Fruit fly (Drosophila melanogaster): Measurements from ENCODE around the gene CG7341.

CG7341 gene

DNA sequence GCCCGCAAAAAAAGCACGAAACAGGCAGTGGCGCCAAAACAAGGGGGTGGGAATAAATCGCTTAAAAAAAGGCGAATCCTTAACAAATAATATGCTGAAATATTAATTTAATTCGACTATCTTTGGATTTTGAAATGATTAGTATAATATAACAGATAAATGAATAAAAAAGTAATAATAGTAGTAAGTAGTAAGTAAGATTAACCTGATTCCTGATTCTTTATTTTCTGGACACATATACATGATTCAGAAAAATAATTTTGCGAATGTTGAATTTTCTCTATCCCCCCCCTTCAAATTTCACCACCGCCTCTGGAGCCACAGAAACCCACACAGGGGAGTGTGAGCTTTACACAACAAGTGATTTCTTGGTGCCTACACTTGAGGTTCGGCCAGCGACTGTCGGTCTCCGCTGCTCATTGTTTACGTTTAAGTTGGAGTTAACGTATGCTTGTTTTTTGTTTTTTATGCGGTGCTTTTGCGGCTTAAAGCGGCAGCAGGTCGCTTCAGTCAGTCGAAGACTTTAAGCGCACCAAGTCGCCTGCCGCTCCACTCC lies 35.7 kb downstream of the CG7341 start, which contains the start of gene CG7330 (continued):
- TF ChIP-seq tll (GFP tag; optimal IDR thresholded peaks at IDR 0.05) (no peak), CkIIα-i1 (GFP tag; IDR thresholded peaks at IDR 0.05) (peak; percentile 32; the same call in 1 of the 2 replicates), CG10431 (GFP tag; optimal IDR thresholded peaks at IDR 0.05) (peak; percentile 28), amos (GFP tag; IDR thresholded peaks at IDR 0.05; ENCODE audit: partially characterized antibody) (no peak), Adf1 (GFP tag; IDR thresholded peaks at IDR 0.05) (peak; percentile 56), tgo (GFP tag; IDR thresholded peaks at IDR 0.05) (peak; percentile 92), CG3995 (GFP tag; optimal IDR thresholded peaks at IDR 0.05) (peak; percentile 71), cad (GFP tag; optimal IDR thresholded peaks at IDR 0.05) (no peak), ato (GFP tag; IDR thresholded peaks at IDR 0.05; ENCODE audit: partially characterized antibody) (no peak), CG3838 (GFP tag; optimal IDR thresholded peaks at IDR 0.05) (no peak), CG2678 (tag; optimal IDR thresholded peaks at IDR 0.05) (peak; percentile 97), CG11456 (GFP tag; IDR thresholded peaks at IDR 0.05) (peak; percentile 79), abd-A (tag; optimal IDR thresholded peaks at IDR 0.05) (no peak), ase (GFP tag; IDR thresholded peaks at IDR 0.05) (peak; percentile 75; the same call in 2 of the 3 replicates), Hmx (GFP tag; optimal IDR thresholded peaks at IDR 0.05) (peak; percentile 64), CG9437 (GFP tag; optimal IDR thresholded peaks at IDR 0.05) (peak; percentile 91), CG34376 (GFP tag; optimal IDR thresholded peaks at IDR 0.05) (peak; percentile 83), btn (GFP tag; optimal IDR thresholded peaks at IDR 0.05) (no peak), CG14710 (tag; optimal IDR thresholded peaks at IDR 0.05) (peak; percentile 61), Neu2 (GFP tag; optimal IDR thresholded peaks at IDR 0.05; ENCODE audit: borderline replicate concordance) (no peak), HLH4C (GFP tag; IDR thresholded peaks at IDR 0.05; ENCODE audit: partially characterized antibody) (no peak), wdn (GFP tag; IDR thresholded peaks at IDR 0.05) (peak; percentile 74), cas (GFP tag; IDR thresholded peaks at IDR 0.05) (peak; percentile 63; the same call in 1 of the 2 replicates), CG18619 (GFP tag; optimal IDR thresholded peaks at IDR 0.05) (peak; percentile 91), CG32772 (GFP tag; IDR thresholded peaks at IDR 0.05) (peak; percentile 84), rib (GFP tag; IDR thresholded peaks at IDR 0.05) (no peak; the same call in 1 of the 2 replicates), Mrtf (GFP tag; IDR thresholded peaks at IDR 0.05) (peak; percentile 72), slbo (GFP tag; IDR thresholded peaks at IDR 0.05) (peak; percentile 86), CG6175 (GFP tag; IDR thresholded peaks at IDR 0.05) (no peak; the same call in 2 of the 3 replicates), CG12219 (GFP tag; optimal IDR thresholded peaks at IDR 0.05) (peak; percentile 86), CG17385 (GFP tag; optimal IDR thresholded peaks at IDR 0.05) (peak; percentile 90), sna (GFP tag; IDR thresholded peaks at IDR 0.05; ENCODE audit: partially characterized antibody) (no peak), chinmo (GFP tag; IDR thresholded peaks at IDR 0.05; ENCODE audit: partially characterized antibody) (no peak), slou (GFP tag; optimal IDR thresholded peaks at IDR 0.05) (peak; percentile 55), Hr78 (GFP tag; optimal IDR thresholded peaks at IDR 0.05) (peak in 1 of 2 experiments; percentile 82), twi (tag; optimal IDR thresholded peaks at IDR 0.05) (peak; percentile 70), Ets65A (GFP tag) (peak; percentile 89), insv (GFP tag; optimal IDR thresholded peaks at IDR 0.05) (peak in 1 of 2 experiments; percentile 55), CG3407 (GFP tag; optimal IDR thresholded peaks at IDR 0.05) (peak; percentile 83), CG8359 (GFP tag; optimal IDR thresholded peaks at IDR 0.05; ENCODE audit: borderline replicate concordance) (peak; percentile 60), CG13775 (GFP tag; optimal IDR thresholded peaks at IDR 0.05) (peak; percentile 83), CG13624 (GFP tag; optimal IDR thresholded peaks at IDR 0.05) (peak; percentile 22), CG7963 (GFP tag; IDR thresholded peaks at IDR 0.05; ENCODE audit: partially characterized antibody) (no peak), CG17802 (tag; optimal IDR thresholded peaks at IDR 0.05) (peak; percentile 19), Trl (optimal IDR thresholded peaks at IDR 0.05) (no peak), Trl (GFP tag; optimal IDR thresholded peaks at IDR 0.05) (peak; percentile 26), toy (GFP tag; IDR thresholded peaks at IDR 0.05) (peak; percentile 43; the same call in 1 of the 2 replicates), zen2 (GFP tag; IDR thresholded peaks at IDR 0.05; ENCODE audit: partially characterized antibody) (no peak), CrebB (tag; optimal IDR thresholded peaks at IDR 0.05) (peak; percentile 81)

Measured in whole organism, embryonic.